Fruit fly (Drosophila melanogaster) whole organism, embryonic: Measurements from ENCODE around the gene Ubc4.

ENCODE experiments used
- CG15011 ChIP-seq: fragments of 200-800 bp; sonication (Bioruptor generic); optimal IDR thresholded peaks from 3 replicates; lab custom pipeline; 2018; ENCODE audit warnings: missing biosample characterization, mild to moderate bottlenecking, missing genetic modification characterization
- Sox102F ChIP-seq: fragments of 200-800 bp; sonication (Bioruptor generic); optimal IDR thresholded peaks from 2 replicates; lab custom pipeline; 2018; ENCODE audit warnings: missing biosample characterization, mild to moderate bottlenecking, missing genetic modification characterization, moderate library complexity
- ham ChIP-seq: fragments of 200-800 bp; sonication (Bioruptor generic); IDR thresholded peaks from 2 replicates; pipeline ENCODE4 v1.3.6; 2022; ENCODE audit warnings: missing biosample characterization, missing genetic modification characterization
- nerfin-2 ChIP-seq: fragments of 200-800 bp; sonication (Bioruptor generic); IDR thresholded peaks from 2 replicates; pipeline ENCODE4 v1.3.6; 2022; ENCODE audit warnings: missing biosample characterization, missing genetic modification characterization; ENCODE audit not compliant: partially characterized antibody
- sna ChIP-seq: fragments of 200-800 bp; sonication (Bioruptor generic); IDR thresholded peaks from 2 replicates; pipeline ENCODE4 v1.3.6; 2022; ENCODE audit warnings: missing biosample characterization, missing genetic modification characterization; ENCODE audit not compliant: partially characterized antibody

DNA sequence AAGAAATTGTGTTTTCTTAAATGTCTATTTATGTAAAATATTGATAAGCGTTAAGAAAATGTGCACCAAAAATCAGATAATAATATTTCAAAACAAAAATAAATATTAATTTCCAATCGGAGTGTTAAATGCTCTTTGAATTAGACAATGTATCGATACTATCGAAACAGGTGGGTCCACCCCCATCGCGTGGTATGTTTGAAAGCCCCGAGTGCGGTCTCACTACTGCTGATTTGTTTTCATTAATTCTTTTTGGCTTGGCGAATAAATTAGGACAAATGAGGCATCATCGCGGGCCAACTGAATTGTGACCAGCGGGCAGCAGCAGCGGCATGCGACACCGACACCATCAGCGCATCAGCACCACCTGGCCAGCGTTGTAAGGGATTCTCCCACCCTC is 28.6 kb downstream of the Ubc4 start, which contains the start of gene Naa60:
- peak; percentile 67; the same call in 1 of the 2 replicates for TF ChIP-seq nerfin-2 (GFP tag; lab: Robert Waterston, UW)
- TF ChIP-seq CG15011 (GFP tag; lab: Kevin White, UChicago): no peak
- TF ChIP-seq sna (GFP tag; lab: Robert Waterston, UW): peak; percentile 78
- TF ChIP-seq ham (GFP tag; lab: Robert Waterston, UW): no peak
- no peak for TF ChIP-seq Sox102F (GFP tag; lab: Kevin White, UChicago)
